Worm (Caenorhabditis elegans): ENCODE data around the gene his-41.

ce11 chrV:9571673-9572072 is 26.3 kb downstream of the his-41 start:
- TF ChIP-seq him-1 (tag; optimal IDR thresholded peaks at IDR 0.05) (no peak), W03F9.2 (tag; optimal IDR thresholded peaks at IDR 0.05) (no peak), dao-5 (tag; optimal IDR thresholded peaks at IDR 0.05) (no peak)

Data from whole organism, L4/young adult.